Fruit fly (Drosophila melanogaster) whole organism, embryonic: Measurements from ENCODE around the gene sing.

Experiments used
- Atf3 ChIP-seq: fragments of 200-800 bp; sonication (Bioruptor generic); optimal IDR thresholded peaks from 3 replicates; lab custom pipeline; 2016; ENCODE audit warnings: missing biosample characterization, missing genetic modification characterization
- Bteb2 ChIP-seq: fragments of 200-800 bp; sonication (Bioruptor generic); optimal IDR thresholded peaks from 2 replicates; lab custom pipeline; 2016; ENCODE audit warnings: missing biosample characterization, missing genetic modification characterization
- CG10654 ChIP-seq: fragments of 200-800 bp; sonication (Bioruptor generic); optimal IDR thresholded peaks from 2 replicates; lab custom pipeline; 2016; ENCODE audit warnings: missing biosample characterization, missing genetic modification characterization
- CG1233 ChIP-seq: fragments of 200-800 bp; sonication (Bioruptor generic); optimal IDR thresholded peaks from 4 replicates; lab custom pipeline; 2018; ENCODE audit warnings: missing biosample characterization, mild to moderate bottlenecking, missing genetic modification characterization
- CG12659 ChIP-seq: fragments of 200-800 bp; sonication (Bioruptor generic); optimal IDR thresholded peaks from 3 replicates; lab custom pipeline; 2017; ENCODE audit warnings: mild to moderate bottlenecking, missing biosample characterization, missing genetic modification reagents, missing genetic modification characterization
- CG14667 ChIP-seq: fragments of 200-800 bp; sonication (Bioruptor generic); IDR thresholded peaks from 2 replicates; pipeline ENCODE4 v1.3.6; 2022; ENCODE audit warnings: missing biosample characterization, missing genetic modification characterization
- CG15269 ChIP-seq: fragments of 200-800 bp; sonication (Bioruptor generic); optimal IDR thresholded peaks from 2 replicates; lab custom pipeline; 2018; ENCODE audit warnings: missing biosample characterization, mild to moderate bottlenecking, missing genetic modification characterization, moderate library complexity
- CG15514 ChIP-seq: fragments of 200-800 bp; sonication (Bioruptor generic); optimal IDR thresholded peaks from 3 replicates; lab custom pipeline; 2017; ENCODE audit warnings: missing biosample characterization, missing genetic modification characterization, mild to moderate bottlenecking, moderate library complexity, missing genetic modification reagents
- CG1792 ChIP-seq: fragments of 200-800 bp; sonication (Bioruptor generic); optimal IDR thresholded peaks from 2 replicates; lab custom pipeline; 2016; ENCODE audit warnings: missing biosample characterization, missing genetic modification characterization
- CG18011 ChIP-seq: fragments of 200-800 bp; sonication (Bioruptor generic); optimal IDR thresholded peaks from 2 replicates; lab custom pipeline; 2017; ENCODE audit warnings: missing biosample characterization, missing genetic modification characterization, mild to moderate bottlenecking, moderate library complexity, missing genotype
- CG18619 ChIP-seq: fragments of 200-800 bp; sonication (Bioruptor generic); optimal IDR thresholded peaks from 3 replicates; lab custom pipeline; 2017; ENCODE audit warnings: missing biosample characterization, mild to moderate bottlenecking, missing genetic modification characterization
- CG2120 ChIP-seq: fragments of 200-800 bp; sonication (Bioruptor generic); optimal IDR thresholded peaks from 3 replicates; lab custom pipeline; 2016; ENCODE audit warnings: missing biosample characterization, missing genetic modification characterization
- CG2199 ChIP-seq: fragments of 200-800 bp; sonication (Bioruptor generic); IDR thresholded peaks from 3 replicates; pipeline ENCODE4 v1.3.6; 2022; ENCODE audit warnings: missing biosample characterization, missing genetic modification characterization
- CG30403 ChIP-seq: fragments of 200-800 bp; sonication (Bioruptor generic); optimal IDR thresholded peaks from 3 replicates; lab custom pipeline; 2016; ENCODE audit warnings: missing biosample characterization, missing genetic modification characterization
- CG31365 ChIP-seq: fragments of 200-800 bp; sonication (Bioruptor generic); optimal IDR thresholded peaks from 2 replicates; lab custom pipeline; 2018; ENCODE audit warnings: missing biosample characterization, mild to moderate bottlenecking, missing genetic modification characterization
- CG32767 ChIP-seq: fragments of 200-800 bp; sonication (Bioruptor generic); IDR thresholded peaks from 2 replicates; pipeline ENCODE4 v1.3.6; 2022; ENCODE audit warnings: missing biosample characterization, missing genetic modification characterization
- CG3726 ChIP-seq: fragments of 200-800 bp; sonication (Bioruptor generic); IDR thresholded peaks from 3 replicates; pipeline ENCODE4, ENCODE4 v1.3.6; 2022; ENCODE audit warnings: missing biosample characterization, missing genetic modification characterization
- CG6689 ChIP-seq: fragments of 200-800 bp; sonication (Bioruptor generic); IDR thresholded peaks from 2 replicates; pipeline ENCODE4 v1.3.6; 2022; ENCODE audit warnings: missing biosample characterization, missing genetic modification characterization
- CG6791 ChIP-seq: fragments of 200-800 bp; sonication (Bioruptor generic); IDR thresholded peaks from 3 replicates; pipeline ENCODE4 v1.3.6; 2022; ENCODE audit warnings: missing biosample characterization, missing genetic modification characterization; ENCODE audit not compliant: partially characterized antibody
- CG7372 ChIP-seq: fragments of 200-800 bp; sonication (Bioruptor generic); IDR thresholded peaks from 2 replicates; pipeline ENCODE4 v1.3.6; 2022; ENCODE audit warnings: missing biosample characterization, missing genetic modification characterization
- CrebB ChIP-seq: fragments of 200-800 bp; sonication (Bioruptor generic); optimal IDR thresholded peaks from 3 replicates; lab custom pipeline; 2018; ENCODE audit warnings: missing biosample characterization, mild to moderate bottlenecking, missing genetic modification characterization
- E2f2 ChIP-seq: fragments of 200-800 bp; sonication (Bioruptor generic); IDR thresholded peaks from 2 replicates; pipeline ENCODE4 v1.3.6; 2022; ENCODE audit warnings: missing biosample characterization, missing genetic modification characterization
- H2.0 ChIP-seq: fragments of 200-800 bp; sonication (Bioruptor generic); IDR thresholded peaks from 2 replicates; pipeline ENCODE4 v1.3.6; 2022; ENCODE audit warnings: missing biosample characterization, missing genetic modification characterization
- NFAT ChIP-seq: fragments of 200-800 bp; sonication (Bioruptor generic); IDR thresholded peaks from 2 replicates; pipeline ENCODE4 v1.3.6; 2022; ENCODE audit warnings: missing biosample characterization, missing genetic modification characterization
- Neu2 ChIP-seq: fragments of 200-800 bp; sonication (Bioruptor generic); optimal IDR thresholded peaks from 3 replicates; lab custom pipeline; 2016; ENCODE audit warnings: missing biosample characterization, missing genetic modification characterization, borderline replicate concordance
- Oaz ChIP-seq: fragments of 200-800 bp; sonication (Bioruptor generic); IDR thresholded peaks from 2 replicates; pipeline ENCODE4 v1.3.6; 2022; ENCODE audit warnings: missing biosample characterization, missing genetic modification characterization
- PHDP ChIP-seq: fragments of 200-800 bp; sonication (Bioruptor generic); optimal IDR thresholded peaks from 3 replicates; lab custom pipeline; 2018; ENCODE audit warnings: missing biosample characterization, mild to moderate bottlenecking, missing genetic modification characterization, moderate library complexity
- Ptx1 ChIP-seq: fragments of 200-800 bp; sonication (Bioruptor generic); IDR thresholded peaks from 2 replicates; pipeline ENCODE4 v1.3.6; 2022; ENCODE audit warnings: missing biosample characterization, missing genetic modification characterization
- Rfx ChIP-seq: fragments of 200-800 bp; sonication (Bioruptor generic); IDR thresholded peaks from 2 replicates; pipeline ENCODE4 v1.3.6; 2022; ENCODE audit warnings: missing biosample characterization, missing genetic modification characterization
- Scr ChIP-seq: fragments of 200-800 bp; sonication (Bioruptor generic); IDR thresholded peaks from 2 replicates; pipeline ENCODE4 v1.3.6; 2022; ENCODE audit warnings: missing biosample characterization, missing genetic modification characterization; ENCODE audit not compliant: partially characterized antibody
- Usf ChIP-seq: fragments of 200-800 bp; sonication (Bioruptor generic); optimal IDR thresholded peaks from 2 replicates; lab custom pipeline; 2017; ENCODE audit warnings: missing genotype, missing biosample characterization, missing genetic modification characterization
- Xbp1 ChIP-seq: fragments of 200-800 bp; sonication (Bioruptor generic); optimal IDR thresholded peaks from 3 replicates; lab custom pipeline; 2016; ENCODE audit warnings: missing biosample characterization, mild to moderate bottlenecking, missing genetic modification characterization
- ab ChIP-seq: fragments of 200-800 bp; sonication (Bioruptor generic); optimal IDR thresholded peaks from 2 replicates; lab custom pipeline; 2016; ENCODE audit warnings: missing biosample characterization, missing genetic modification characterization
- bowl ChIP-seq: fragments of 200-800 bp; sonication (Bioruptor generic); IDR thresholded peaks from 2 replicates; pipeline ENCODE4 v1.3.6; 2022; ENCODE audit warnings: missing biosample characterization, missing genetic modification characterization
- chif ChIP-seq, 2 experiments: fragments of 200-800 bp; sonication (Bioruptor generic); optimal IDR thresholded peaks; 3 replicates each; lab custom pipeline; 2016; ENCODE audit warnings: missing biosample characterization in 2 of 2, missing genetic modification characterization in 2 of 2
- chm ChIP-seq: fragments of 200-800 bp; sonication (Bioruptor generic); IDR thresholded peaks from 2 replicates; pipeline ENCODE4 v1.3.6; 2022; ENCODE audit warnings: missing biosample characterization, missing genetic modification characterization
- danr ChIP-seq: fragments of 200-800 bp; sonication (Bioruptor generic); IDR thresholded peaks from 2 replicates; pipeline ENCODE4 v1.3.6; 2022; ENCODE audit warnings: missing biosample characterization, missing genetic modification characterization
- dmrt99B ChIP-seq: fragments of 200-800 bp; sonication (Bioruptor generic); optimal IDR thresholded peaks from 2 replicates; lab custom pipeline; 2018; ENCODE audit warnings: missing biosample characterization, mild to moderate bottlenecking, missing genetic modification characterization, moderate library complexity
- fd96Cb ChIP-seq: fragments of 200-800 bp; sonication (Bioruptor generic); optimal IDR thresholded peaks from 2 replicates; lab custom pipeline; 2018; ENCODE audit warnings: missing biosample characterization, mild to moderate bottlenecking, missing genetic modification characterization, moderate library complexity
- grn ChIP-seq: fragments of 200-800 bp; sonication (Bioruptor generic); optimal IDR thresholded peaks from 3 replicates; lab custom pipeline; 2017; ENCODE audit warnings: missing biosample characterization, missing genetic modification characterization
- gsb ChIP-seq: fragments of 200-800 bp; sonication (Bioruptor generic); IDR thresholded peaks from 2 replicates; pipeline ENCODE4 v1.3.6; 2022; ENCODE audit warnings: missing biosample characterization, missing genetic modification characterization
- gt ChIP-seq: fragments of 200-800 bp; sonication (Bioruptor generic); IDR thresholded peaks from 2 replicates; pipeline ENCODE4 v1.3.6; 2022; ENCODE audit warnings: missing biosample characterization, missing genetic modification characterization
- hbn ChIP-seq: fragments of 200-800 bp; sonication (Bioruptor generic); IDR thresholded peaks from 2 replicates; pipeline ENCODE4 v1.3.6; 2022; ENCODE audit warnings: missing biosample characterization, missing genetic modification characterization; ENCODE audit not compliant: partially characterized antibody
- knrl ChIP-seq: fragments of 200-800 bp; sonication (Bioruptor generic); IDR thresholded peaks from 3 replicates; pipeline ENCODE4 v1.3.6; 2022; ENCODE audit warnings: missing biosample characterization, missing genetic modification characterization; ENCODE audit not compliant: partially characterized antibody
- lab ChIP-seq: fragments of 200-800 bp; sonication (Bioruptor generic); optimal IDR thresholded peaks from 3 replicates; lab custom pipeline; 2017; ENCODE audit warnings: missing biosample characterization, missing genetic modification characterization, mild to moderate bottlenecking, moderate library complexity, missing genetic modification reagents
- onecut ChIP-seq: fragments of 200-800 bp; sonication (Bioruptor generic); IDR thresholded peaks from 2 replicates; pipeline ENCODE4 v1.3.6; 2022; ENCODE audit warnings: missing biosample characterization, missing genetic modification characterization
- sens ChIP-seq: fragments of 200-800 bp; sonication (Bioruptor generic); peaks from one replicate; lab custom pipeline; 2016; ENCODE audit warnings: missing biosample characterization, missing genetic modification characterization
- seq ChIP-seq: fragments of 200-800 bp; sonication (Bioruptor generic); IDR thresholded peaks from 2 replicates; pipeline ENCODE4 v1.3.6; 2022; ENCODE audit warnings: missing biosample characterization, missing genetic modification characterization
- slbo ChIP-seq: fragments of 200-800 bp; sonication (Bioruptor generic); IDR thresholded peaks from 2 replicates; pipeline ENCODE4 v1.3.6; 2022; ENCODE audit warnings: missing biosample characterization, missing genetic modification characterization
- sr ChIP-seq: fragments of 200-800 bp; sonication (Bioruptor generic); IDR thresholded peaks from 3 replicates; pipeline ENCODE4 v1.3.6; 2022; ENCODE audit warnings: missing biosample characterization, missing genetic modification characterization
- sug ChIP-seq: fragments of 200-800 bp; optimal IDR thresholded peaks from 2 replicates; lab custom pipeline; 2019; ENCODE audit warnings: missing biosample characterization, mild to moderate bottlenecking, missing genetic modification characterization, moderate library complexity
- twi ChIP-seq: fragments of 200-800 bp; optimal IDR thresholded peaks from 2 replicates; lab custom pipeline; 2019; ENCODE audit warnings: missing biosample characterization, mild to moderate bottlenecking, missing genetic modification characterization, moderate library complexity

The sing gene

DNA sequence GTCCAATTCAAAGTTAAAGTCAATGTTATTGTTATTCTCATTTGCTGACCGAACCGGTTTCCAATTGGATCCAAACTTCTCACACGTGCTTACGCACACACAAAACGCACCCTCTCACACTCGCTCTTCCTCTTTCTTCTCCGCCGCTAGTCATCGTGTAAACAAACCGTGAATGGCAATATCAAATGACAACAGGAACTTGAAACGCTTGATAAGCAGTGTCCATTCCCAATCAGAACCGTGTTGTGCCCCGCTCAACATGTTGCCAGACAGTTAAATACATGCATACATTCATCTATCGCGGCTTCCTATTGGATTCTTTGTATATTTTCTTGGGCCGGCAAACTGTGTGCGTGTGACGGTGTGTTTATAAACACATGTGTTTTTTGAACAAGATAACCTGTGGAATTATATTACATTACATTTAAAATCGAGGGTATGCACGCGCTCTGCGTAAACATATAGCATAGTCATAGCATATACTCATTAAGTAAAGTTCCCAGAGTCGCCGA, 23.3 kb upstream of the sing start (continued):
- no peak for TF ChIP-seq CG1233 (GFP tag; lab: Kevin White, UChicago)
- TF ChIP-seq H2.0 (GFP tag; lab: Robert Waterston, UW) = no peak
- peak; percentile 59 for TF ChIP-seq lab (GFP tag; lab: Kevin White, UChicago)
- TF ChIP-seq Usf (GFP tag; lab: Kevin White, UChicago) = no peak
- TF ChIP-seq Rfx = peak; percentile 21; the same call in 1 of the 2 replicates
- no peak for TF ChIP-seq fd96Cb (tag; lab: Kevin White, UChicago)
- no peak for TF ChIP-seq gsb (GFP tag; lab: Robert Waterston, UW)
- TF ChIP-seq Oaz (GFP tag; lab: Robert Waterston, UW) = no peak
- no peak for TF ChIP-seq CG18011 (GFP tag; lab: Kevin White, UChicago)
- peak; percentile 87 for TF ChIP-seq sens (GFP tag; lab: Kevin White, UChicago)
- no peak for TF ChIP-seq CG12659 (GFP tag; lab: Kevin White, UChicago)
- TF ChIP-seq CG3726 = no peak
- TF ChIP-seq CG32767 (GFP tag; lab: Robert Waterston, UW) = no peak
- no peak for TF ChIP-seq CG14667 (GFP tag; lab: Robert Waterston, UW)
- TF ChIP-seq PHDP = no peak
- TF ChIP-seq sr (GFP tag; lab: Robert Waterston, UW) = no peak
- TF ChIP-seq Neu2 = no peak
- TF ChIP-seq NFAT (GFP tag; lab: Robert Waterston, UW) = no peak
- TF ChIP-seq slbo (GFP tag; lab: Robert Waterston, UW) = no peak
- TF ChIP-seq gt (GFP tag; lab: Robert Waterston, UW) = no peak
- TF ChIP-seq chm (GFP tag; lab: Robert Waterston, UW) = peak; percentile 16; the same call in 1 of the 2 replicates
- TF ChIP-seq knrl = no peak
- TF ChIP-seq CG2120 (GFP tag; lab: Kevin White, UChicago) = peak; percentile 23
- TF ChIP-seq hbn (GFP tag; lab: Robert Waterston, UW) = no peak
- TF ChIP-seq CG31365 = peak; percentile 86
- no peak for TF ChIP-seq Ptx1 (GFP tag; lab: Robert Waterston, UW)
- TF ChIP-seq onecut (GFP tag; lab: Robert Waterston, UW) = no peak
- TF ChIP-seq grn = peak; percentile 64
- TF ChIP-seq danr (GFP tag; lab: Robert Waterston, UW) = no peak
- TF ChIP-seq bowl (GFP tag; lab: Robert Waterston, UW) = no peak
- TF ChIP-seq CG2199 (GFP tag; lab: Robert Waterston, UW) = peak; percentile 57; the same call in 2 of the 3 replicates
- TF ChIP-seq chif (GFP tag; optimal IDR thresholded peaks at IDR 0.05; lab: Kevin White, UChicago) = no peak
- peak; percentile 71 for TF ChIP-seq sug (tag; lab: Kevin White, UChicago)
- no peak for TF ChIP-seq CG18619
- TF ChIP-seq E2f2 (GFP tag; lab: Robert Waterston, UW) = no peak
- no peak for TF ChIP-seq Atf3 (GFP tag; lab: Kevin White, UChicago)
- peak; percentile 49 for TF ChIP-seq CrebB (tag; lab: Kevin White, UChicago)
- no peak for TF ChIP-seq CG1792 (GFP tag; lab: Kevin White, UChicago)
- no peak for TF ChIP-seq Scr (GFP tag; lab: Robert Waterston, UW)
- no peak for TF ChIP-seq ab
- TF ChIP-seq twi (tag; lab: Kevin White, UChicago) = peak; percentile 80
- TF ChIP-seq seq = no peak
- TF ChIP-seq Xbp1 (GFP tag; lab: Kevin White, UChicago) = no peak
- no peak for TF ChIP-seq CG7372 (GFP tag; lab: Robert Waterston, UW)
- TF ChIP-seq CG6689 (GFP tag; lab: Robert Waterston, UW) = no peak
- no peak for TF ChIP-seq CG6791 (GFP tag; lab: Robert Waterston, UW)
- TF ChIP-seq CG30403 (GFP tag; lab: Kevin White, UChicago) = no peak
- no peak for TF ChIP-seq dmrt99B (tag; lab: Kevin White, UChicago)
- TF ChIP-seq Bteb2 (GFP tag; lab: Kevin White, UChicago) = no peak
- TF ChIP-seq CG15269 (tag; lab: Kevin White, UChicago) = peak; percentile 36
- no peak for TF ChIP-seq CG10654 (GFP tag; lab: Kevin White, UChicago)
- TF ChIP-seq CG15514 (GFP tag; lab: Kevin White, UChicago) = peak; percentile 20
